Fruit fly (Drosophila melanogaster) whole organism, prepupa: ENCODE data around the gene CG43390.
A peak's percentile ranks its signal among the peaks of the same experiment; 100 is the strongest.

Source experiments
- Blimp-1 ChIP-seq: fragments of 200-800 bp; sonication (Bioruptor generic); optimal IDR thresholded peaks from 3 replicates; lab custom pipeline; 2017; ENCODE audit warnings: missing biosample characterization, missing genetic modification characterization, mild to moderate bottlenecking, moderate library complexity, missing genetic modification reagents
- CG10631 ChIP-seq: fragments of 200-800 bp; sonication (Bioruptor generic); optimal IDR thresholded peaks from 2 replicates; lab custom pipeline; 2016; ENCODE audit warnings: missing biosample characterization, missing genetic modification characterization
- CG10669 ChIP-seq: fragments of 200-800 bp; sonication (Bioruptor generic); optimal IDR thresholded peaks from 3 replicates; lab custom pipeline; 2018; ENCODE audit warnings: missing biosample characterization, mild to moderate bottlenecking, missing genetic modification characterization, moderate library complexity
- CG11294 ChIP-seq: fragments of 200-800 bp; sonication (Bioruptor generic); IDR thresholded peaks from 2 replicates; pipeline ENCODE4 v1.3.6; 2022; ENCODE audit warnings: missing biosample characterization, missing genetic modification characterization
- CG11762 ChIP-seq: fragments of 200-800 bp; sonication (Bioruptor generic); optimal IDR thresholded peaks from 3 replicates; lab custom pipeline; 2016; ENCODE audit warnings: missing biosample characterization, missing genetic modification characterization; ENCODE audit not compliant: insufficient read depth
- CG11902 ChIP-seq: fragments of 200-800 bp; sonication (Bioruptor generic); optimal IDR thresholded peaks from 3 replicates; lab custom pipeline; 2016; ENCODE audit warnings: missing biosample characterization, missing genetic modification characterization
- CG15336 ChIP-seq: fragments of 200-800 bp; sonication (Bioruptor generic); IDR thresholded peaks from 2 replicates; pipeline ENCODE4 v1.3.6; 2022; ENCODE audit warnings: missing biosample characterization, missing genetic modification characterization
- CG1621 ChIP-seq: fragments of 200-800 bp; sonication (Bioruptor generic); optimal IDR thresholded peaks from 3 replicates; lab custom pipeline; 2018; ENCODE audit warnings: missing biosample characterization, mild to moderate bottlenecking, missing genetic modification characterization
- CG16779 ChIP-seq: fragments of 200-800 bp; sonication (Bioruptor generic); optimal IDR thresholded peaks from 3 replicates; lab custom pipeline; 2017; ENCODE audit warnings: missing biosample characterization, mild to moderate bottlenecking, missing genetic modification characterization
- CG3032 ChIP-seq: fragments of 200-800 bp; optimal IDR thresholded peaks from 2 replicates; lab custom pipeline; 2019; ENCODE audit warnings: missing biosample characterization, mild to moderate bottlenecking, missing genetic modification characterization, moderate library complexity
- CG31627 ChIP-seq: fragments of 200-800 bp; sonication (Bioruptor generic); optimal IDR thresholded peaks from 3 replicates; lab custom pipeline; 2016; ENCODE audit warnings: missing biosample characterization, missing genetic modification characterization
- CG32006 ChIP-seq: fragments of 200-800 bp; sonication (Bioruptor generic); optimal IDR thresholded peaks from 3 replicates; lab custom pipeline; 2017; ENCODE audit warnings: missing biosample characterization, mild to moderate bottlenecking, missing genetic modification characterization
- CG34406 ChIP-seq: fragments of 200-800 bp; sonication (Bioruptor generic); optimal IDR thresholded peaks from 3 replicates; lab custom pipeline; 2016; ENCODE audit warnings: missing biosample characterization, missing genetic modification characterization
- CG3919 ChIP-seq: fragments of 200-800 bp; sonication (Bioruptor generic); optimal IDR thresholded peaks from 3 replicates; lab custom pipeline; 2016; ENCODE audit warnings: missing biosample characterization, missing genetic modification characterization
- CG6276 ChIP-seq: fragments of 200-800 bp; sonication (Bioruptor generic); optimal IDR thresholded peaks from 2 replicates; lab custom pipeline; 2017; ENCODE audit warnings: missing biosample characterization, mild to moderate bottlenecking, missing genetic modification characterization
- CG6792 ChIP-seq: fragments of 200-800 bp; sonication (Bioruptor generic); optimal IDR thresholded peaks from 3 replicates; lab custom pipeline; 2016; ENCODE audit warnings: missing biosample characterization, missing genetic modification characterization
- CG6808 ChIP-seq: fragments of 200-800 bp; sonication (Bioruptor generic); optimal IDR thresholded peaks from 3 replicates; lab custom pipeline; 2017; ENCODE audit warnings: missing biosample characterization, missing genetic modification characterization, mild to moderate bottlenecking, moderate library complexity, missing genetic modification reagents
- CG6854 ChIP-seq: fragments of 200-800 bp; sonication (Bioruptor generic); optimal IDR thresholded peaks from 2 replicates; lab custom pipeline; 2017; ENCODE audit warnings: missing biosample characterization, mild to moderate bottlenecking, missing genetic modification characterization
- CG7368 ChIP-seq: fragments of 200-800 bp; sonication (Bioruptor generic); optimal IDR thresholded peaks from 3 replicates; lab custom pipeline; 2016; ENCODE audit warnings: missing biosample characterization, missing genetic modification characterization
- CG8119 ChIP-seq: fragments of 200-800 bp; sonication (Bioruptor generic); IDR thresholded peaks from 3 replicates; pipeline ENCODE4 v1.3.6; 2022; ENCODE audit warnings: missing biosample characterization, missing genetic modification characterization
- CG8319 ChIP-seq: fragments of 200-800 bp; sonication (Bioruptor generic); optimal IDR thresholded peaks from 3 replicates; lab custom pipeline; 2016; ENCODE audit warnings: missing biosample characterization, missing genetic modification characterization
- CG8632 ChIP-seq: fragments of 200-800 bp; sonication (Bioruptor generic); optimal IDR thresholded peaks from 3 replicates; lab custom pipeline; 2016; ENCODE audit warnings: missing biosample characterization, missing genetic modification characterization
- Eip75B ChIP-seq: fragments of 200-800 bp; sonication (Bioruptor generic); optimal IDR thresholded peaks from 3 replicates; lab custom pipeline; 2016; ENCODE audit warnings: missing biosample characterization, missing genetic modification characterization
- Eip78C ChIP-seq: fragments of 200-800 bp; sonication (Bioruptor generic); peaks from one replicate; lab custom pipeline; 2016; ENCODE audit warnings: missing biosample characterization, missing genetic modification characterization
- Eip93F ChIP-seq: fragments of 200-800 bp; sonication (Bioruptor generic); optimal IDR thresholded peaks from 2 replicates; lab custom pipeline; 2016; ENCODE audit warnings: missing biosample characterization, mild to moderate bottlenecking, missing genetic modification characterization
- Ets21C ChIP-seq: fragments of 200-800 bp; sonication (Bioruptor generic); optimal IDR thresholded peaks from 3 replicates; lab custom pipeline; 2016; ENCODE audit warnings: missing biosample characterization, missing genetic modification characterization
- Ets96B ChIP-seq: fragments of 200-800 bp; optimal IDR thresholded peaks from 2 replicates; lab custom pipeline; 2019; ENCODE audit warnings: missing biosample characterization, mild to moderate bottlenecking, missing genetic modification characterization, moderate library complexity
- Gug ChIP-seq: fragments of 200-800 bp; sonication (Bioruptor generic); IDR thresholded peaks from 2 replicates; pipeline ENCODE4 v1.3.6; 2022; ENCODE audit warnings: missing biosample characterization, missing genetic modification characterization
- Hr38 ChIP-seq: sonication (Bioruptor generic); optimal IDR thresholded peaks from 2 replicates; lab custom pipeline; 2016; ENCODE audit warnings: missing biosample characterization, missing genetic modification characterization
- Hr4 ChIP-seq: fragments of 200-800 bp; sonication (Bioruptor generic); optimal IDR thresholded peaks from 3 replicates; lab custom pipeline; 2016; ENCODE audit warnings: missing biosample characterization, missing genetic modification characterization
- Met ChIP-seq: fragments of 200-800 bp; sonication (Bioruptor generic); optimal IDR thresholded peaks from 3 replicates; lab custom pipeline; 2016; ENCODE audit warnings: missing biosample characterization, missing genetic modification characterization
- OdsH ChIP-seq: fragments of 200-800 bp; sonication (Bioruptor generic); optimal IDR thresholded peaks from 3 replicates; lab custom pipeline; 2016; ENCODE audit warnings: missing biosample characterization, missing genetic modification characterization
- Smox ChIP-seq: fragments of 200-800 bp; sonication (Bioruptor generic); optimal IDR thresholded peaks from 3 replicates; lab custom pipeline; 2016; ENCODE audit warnings: missing biosample characterization, missing genetic modification characterization
- Sox102F ChIP-seq: fragments of 200-800 bp; sonication (Bioruptor generic); optimal IDR thresholded peaks from 2 replicates; lab custom pipeline; 2016; ENCODE audit warnings: missing biosample characterization, mild to moderate bottlenecking, missing genetic modification characterization
- Sox14 ChIP-seq: fragments of 200-800 bp; sonication (Bioruptor generic); optimal IDR thresholded peaks from 3 replicates; lab custom pipeline; 2016; ENCODE audit warnings: missing biosample characterization, missing genetic modification characterization
- Sox15 ChIP-seq: fragments of 200-800 bp; sonication (Bioruptor generic); optimal IDR thresholded peaks from 3 replicates; lab custom pipeline; 2016; ENCODE audit warnings: missing biosample characterization, missing genetic modification characterization
- achi ChIP-seq: fragments of 200-800 bp; sonication (Bioruptor generic); optimal IDR thresholded peaks from 3 replicates; lab custom pipeline; 2016; ENCODE audit warnings: missing biosample characterization, missing genetic modification characterization
- cyc ChIP-seq: fragments of 200-800 bp; sonication (Bioruptor generic); optimal IDR thresholded peaks from 3 replicates; lab custom pipeline; 2016; ENCODE audit warnings: missing biosample characterization, missing genetic modification characterization
- dac ChIP-seq: fragments of 200-800 bp; sonication (Bioruptor generic); optimal IDR thresholded peaks from 2 replicates; lab custom pipeline; 2017; ENCODE audit warnings: missing biosample characterization, mild to moderate bottlenecking, missing genetic modification characterization
- dsx ChIP-seq: fragments of 200-800 bp; optimal IDR thresholded peaks from 3 replicates; lab custom pipeline; 2019; ENCODE audit warnings: missing biosample characterization, mild to moderate bottlenecking, missing genetic modification characterization, moderate library complexity; ENCODE audit not compliant: poor library complexity, severe bottlenecking
- fd59A ChIP-seq: fragments of 200-800 bp; sonication (Bioruptor generic); optimal IDR thresholded peaks from 2 replicates; lab custom pipeline; 2017; ENCODE audit warnings: missing biosample characterization, mild to moderate bottlenecking, missing genetic modification characterization, missing genetic modification reagents
- fd85E ChIP-seq: fragments of 200-800 bp; sonication (Bioruptor generic); optimal IDR thresholded peaks from 3 replicates; lab custom pipeline; 2016; ENCODE audit warnings: missing biosample characterization, missing genetic modification characterization
- fkh ChIP-seq: fragments of 200-800 bp; sonication (Bioruptor generic); optimal IDR thresholded peaks from 3 replicates; lab custom pipeline; 2017; ENCODE audit warnings: missing biosample characterization, mild to moderate bottlenecking, missing genetic modification characterization, moderate library complexity
- lz ChIP-seq: fragments of 200-800 bp; sonication (Bioruptor generic); optimal IDR thresholded peaks from 3 replicates; lab custom pipeline; 2016; ENCODE audit warnings: missing biosample characterization, missing genetic modification characterization
- pdm3 ChIP-seq: fragments of 200-800 bp; sonication (Bioruptor generic); optimal IDR thresholded peaks from 3 replicates; lab custom pipeline; 2016; ENCODE audit warnings: missing biosample characterization, missing genetic modification characterization
- salr ChIP-seq, 2 experiments: fragments of 200-800 bp; sonication (Bioruptor generic); optimal IDR thresholded peaks; 3 replicates each; lab custom pipeline; 2016 to 2018; ENCODE audit warnings: missing biosample characterization in 2 of 2, missing genetic modification characterization in 2 of 2, mild to moderate bottlenecking in 1 of 2
- spab ChIP-seq: fragments of 200-800 bp; sonication (Bioruptor generic); optimal IDR thresholded peaks from 2 replicates; lab custom pipeline; 2017; ENCODE audit warnings: missing biosample characterization, mild to moderate bottlenecking, missing genetic modification characterization, missing genetic modification reagents
- svp ChIP-seq: fragments of 200-800 bp; sonication (Bioruptor generic); peaks from one replicate; lab custom pipeline; 2016; ENCODE audit warnings: missing biosample characterization, missing genetic modification characterization
- topi ChIP-seq: fragments of 200-800 bp; sonication (Bioruptor generic); optimal IDR thresholded peaks from 3 replicates; lab custom pipeline; 2016; ENCODE audit warnings: missing biosample characterization, missing genetic modification characterization
- vri ChIP-seq: fragments of 200-800 bp; sonication (Bioruptor generic); optimal IDR thresholded peaks from 3 replicates; lab custom pipeline; 2016; ENCODE audit warnings: missing biosample characterization, mild to moderate bottlenecking, missing genetic modification characterization

The CG43390 gene

dm6 chr3L:11587720-11588580 is 8.2 kb upstream of the CG43390 start, which contains the start of gene rt:
Gene rt, minus strand, starts transcription at chr3L:11587770.
- TF ChIP-seq Hr4 (GFP tag; lab: Kevin White, UChicago) (peak; percentile 83), Ets96B (tag; lab: Kevin White, UChicago) (peak; percentile 88), pdm3 (GFP tag; lab: Kevin White, UChicago) (peak; percentile 82), Blimp-1 (GFP tag; lab: Kevin White, UChicago) (no peak), CG6854 (GFP tag; lab: Kevin White, UChicago) (peak; percentile 81), fd85E (no peak), CG32006 (GFP tag; lab: Kevin White, UChicago) (peak; percentile 83), Eip75B (peak; percentile 85), CG8119 (GFP tag; lab: Robert Waterston, UW) (peak; percentile 83), CG1621 (tag; lab: Kevin White, UChicago) (peak; percentile 88), CG6792 (peak; percentile 80), Gug (peak; percentile 63), dsx (GFP tag; lab: Kevin White, UChicago) (peak; percentile 85), CG31627 (peak; percentile 75), fkh (GFP tag; lab: Kevin White, UChicago) (no peak), achi (GFP tag; lab: Kevin White, UChicago) (peak; percentile 76), CG8632 (GFP tag; lab: Kevin White, UChicago) (peak; percentile 70), CG11762 (GFP tag; lab: Kevin White, UChicago) (peak; percentile 70), fd59A (GFP tag; lab: Kevin White, UChicago) (peak; percentile 90), Eip78C (GFP tag; lab: Kevin White, UChicago) (peak; percentile 95), CG3919 (GFP tag; lab: Kevin White, UChicago) (peak; percentile 79), salr (GFP tag; optimal IDR thresholded peaks at IDR 0.05; lab: Kevin White, UChicago) (peak; percentile 52 to 81), cyc (GFP tag; lab: Kevin White, UChicago) (peak; percentile 77), spab (GFP tag; lab: Kevin White, UChicago) (peak; percentile 86), CG11294 (GFP tag; lab: Robert Waterston, UW) (peak; percentile 56; the same call in 1 of the 2 replicates), Eip93F (peak; percentile 51), svp (GFP tag; lab: Kevin White, UChicago) (peak; percentile 92), dac (GFP tag; lab: Kevin White, UChicago) (peak; percentile 72), Smox (GFP tag; lab: Kevin White, UChicago) (peak; percentile 78), Met (GFP tag; lab: Kevin White, UChicago) (peak; percentile 87), CG6276 (GFP tag; lab: Kevin White, UChicago) (peak; percentile 82), CG7368 (peak; percentile 84), CG6808 (GFP tag; lab: Kevin White, UChicago) (peak; percentile 90), CG10631 (peak; percentile 80), OdsH (GFP tag; lab: Kevin White, UChicago) (peak; percentile 77), CG8319 (GFP tag; lab: Kevin White, UChicago) (peak; percentile 69), Sox15 (GFP tag; lab: Kevin White, UChicago) (peak; percentile 62), lz (GFP tag; lab: Kevin White, UChicago) (peak; percentile 83), CG16779 (peak; percentile 81), CG11902 (peak; percentile 63), Sox102F (GFP tag; lab: Kevin White, UChicago) (peak; percentile 78), CG15336 (GFP tag; lab: Robert Waterston, UW) (peak; percentile 84), Sox14 (GFP tag; lab: Kevin White, UChicago) (peak; percentile 88), topi (GFP tag; lab: Kevin White, UChicago) (peak; percentile 87), Hr38 (GFP tag; lab: Kevin White, UChicago) (no peak), CG3032 (tag; lab: Kevin White, UChicago) (peak; percentile 94), vri (GFP tag; lab: Kevin White, UChicago) (peak; percentile 51), CG10669 (GFP tag; lab: Kevin White, UChicago) (peak; percentile 92), CG34406 (peak; percentile 78), Ets21C (GFP tag; lab: Kevin White, UChicago) (peak; percentile 73)
